Worm (Caenorhabditis elegans) whole organism, L4/young adult: ENCODE data around the gene pigt-1.

Experiments used
- W03F9.2 ChIP-seq: fragments of 150-350 bp; optimal IDR thresholded peaks from 2 replicates; lab custom pipeline; 2014; ENCODE audit warnings: missing biosample characterization, missing genetic modification characterization
- dao-5 ChIP-seq: sonication (generic microtip); optimal IDR thresholded peaks from 2 replicates; lab custom pipeline; 2016; ENCODE audit warnings: missing genotype, missing genetic modification characterization, moderate library complexity, missing compliant biosample characterization
- him-1 ChIP-seq: sonication (generic microtip); optimal IDR thresholded peaks from 2 replicates; lab custom pipeline; 2016; ENCODE audit warnings: missing genotype, missing genetic modification reagents, missing genetic modification characterization, missing compliant biosample characterization

DNA sequence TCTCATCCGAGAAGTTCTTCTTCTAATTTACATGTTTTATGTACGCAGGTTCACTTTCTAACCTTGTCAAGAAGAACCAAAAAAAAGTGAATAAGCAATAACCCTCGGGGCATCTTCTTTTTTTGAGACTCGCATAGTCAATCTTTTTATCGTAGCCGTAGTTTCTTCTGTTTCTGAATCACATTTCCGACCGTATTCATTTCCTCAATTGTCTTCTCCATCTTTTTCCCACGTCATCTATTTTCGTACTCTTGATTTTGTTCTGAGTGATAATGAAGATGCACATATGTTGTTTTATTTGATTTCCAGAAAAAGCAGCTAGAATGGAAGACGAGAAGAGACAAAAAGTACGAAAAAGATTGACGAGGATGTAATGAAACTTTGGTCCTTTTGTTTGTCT lies 13.7 kb downstream of the pigt-1 start:
- TF ChIP-seq him-1 (tag; lab: Kevin White, UChicago) (no peak), dao-5 (tag; lab: Kevin White, UChicago) (no peak), W03F9.2 (tag; lab: Kevin White, UChicago) (no peak)
